Fruit fly (Drosophila melanogaster): Measurements from ENCODE around the gene Polr2H.
A peak's percentile ranks its signal among the peaks of the same experiment; 100 is the strongest.

Gene Polr2H

DNA sequence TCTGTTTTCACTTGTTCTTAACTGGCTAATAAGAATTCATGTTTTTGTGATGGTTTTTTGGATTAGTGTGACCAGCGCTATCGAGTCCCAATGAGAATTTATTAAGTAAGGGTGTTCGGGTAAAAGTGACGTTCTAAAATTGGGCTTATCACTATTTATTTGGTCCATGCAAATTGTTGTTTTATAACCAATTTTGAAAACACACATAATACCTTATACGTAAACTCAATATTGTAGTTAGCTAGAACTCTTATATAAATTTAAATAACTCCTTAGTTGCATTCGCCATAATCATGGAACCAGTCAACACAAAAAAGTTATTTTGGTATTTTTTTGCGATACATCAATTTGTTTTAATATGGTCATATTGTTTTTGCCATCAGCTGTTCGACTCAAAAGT, 49.0 kb upstream of the Polr2H start, which contains the start of the genes Als2 and CG11248 (continued):
- TF ChIP-seq Sox100B (GFP tag; optimal IDR thresholded peaks at IDR 0.05) (no peak), CG32532 (GFP tag; IDR thresholded peaks at IDR 0.05) (peak; percentile 73), Awh (GFP tag; IDR thresholded peaks at IDR 0.05) (0 out of 2 replicates have a peak, but pooled peaks have one; percentile 18), fd64A (GFP tag; optimal IDR thresholded peaks at IDR 0.05) (no peak), Adf1 (GFP tag; IDR thresholded peaks at IDR 0.05) (peak; percentile 24; the same call in 1 of the 2 replicates), TFAM (GFP tag; optimal IDR thresholded peaks at IDR 0.05) (no peak), Hr3 (GFP tag; optimal IDR thresholded peaks at IDR 0.05) (peak; percentile 76), amos (GFP tag; IDR thresholded peaks at IDR 0.05; ENCODE audit: partially characterized antibody) (no peak), sqz (GFP tag; optimal IDR thresholded peaks at IDR 0.05) (no peak), CG17186 (GFP tag; optimal IDR thresholded peaks at IDR 0.05) (peak; percentile 50), crc (GFP tag; optimal IDR thresholded peaks at IDR 0.05) (peak; percentile 12), Vsx1 (GFP tag; optimal IDR thresholded peaks at IDR 0.05) (no peak), kay (GFP tag; optimal IDR thresholded peaks at IDR 0.05) (peak; percentile 49), Neu2 (GFP tag; optimal IDR thresholded peaks at IDR 0.05; ENCODE audit: borderline replicate concordance) (no peak), scrt (GFP tag; optimal IDR thresholded peaks at IDR 0.05) (no peak), sens-2 (GFP tag; IDR thresholded peaks at IDR 0.05) (no peak), CG10654 (GFP tag; optimal IDR thresholded peaks at IDR 0.05) (peak; percentile 66), CG18011 (GFP tag; optimal IDR thresholded peaks at IDR 0.05) (no peak), repo (GFP tag; optimal IDR thresholded peaks at IDR 0.05) (peak; percentile 23), CG10431 (GFP tag; optimal IDR thresholded peaks at IDR 0.05) (no peak), CG13123 (GFP tag; optimal IDR thresholded peaks at IDR 0.05) (no peak), pb (GFP tag; optimal IDR thresholded peaks at IDR 0.05) (no peak), CG12219 (GFP tag; optimal IDR thresholded peaks at IDR 0.05) (peak; percentile 25), CG5245 (GFP tag; optimal IDR thresholded peaks at IDR 0.05) (peak; percentile 51), CG3065 (GFP tag; optimal IDR thresholded peaks at IDR 0.05) (peak; percentile 28), CG17328 (GFP tag; IDR thresholded peaks at IDR 0.05) (peak; percentile 45; the same call in 1 of the 2 replicates), CG2199 (GFP tag; IDR thresholded peaks at IDR 0.05) (0 out of 3 replicates have a peak, but pooled peaks have one; percentile 14), chinmo (GFP tag; IDR thresholded peaks at IDR 0.05; ENCODE audit: partially characterized antibody) (no peak), dimm (GFP tag; IDR thresholded peaks at IDR 0.05) (no peak), CG12391 (tag; optimal IDR thresholded peaks at IDR 0.05) (peak; percentile 88), CG13894 (tag; optimal IDR thresholded peaks at IDR 0.05) (no peak), tin (GFP tag; optimal IDR thresholded peaks at IDR 0.05) (peak; percentile 74), CG6175 (GFP tag; IDR thresholded peaks at IDR 0.05) (no peak), CG9876 (GFP tag; optimal IDR thresholded peaks at IDR 0.05) (peak; percentile 50), nerfin-1 (tag; optimal IDR thresholded peaks at IDR 0.05) (peak; percentile 68), fd96Cb (tag; optimal IDR thresholded peaks at IDR 0.05) (peak; percentile 66), vnd (GFP tag; IDR thresholded peaks at IDR 0.05; ENCODE audit: partially characterized antibody) (no peak), Fer2 (tag; optimal IDR thresholded peaks at IDR 0.05) (peak; percentile 68), Nf-YA (GFP tag; IDR thresholded peaks at IDR 0.05) (no peak), CG13624 (GFP tag; optimal IDR thresholded peaks at IDR 0.05) (peak; percentile 69), ttk (GFP tag; IDR thresholded peaks at IDR 0.05) (peak; percentile 37; the same call in 1 of the 2 replicates), sd (tag; optimal IDR thresholded peaks at IDR 0.05) (no peak), CG2116 (GFP tag; optimal IDR thresholded peaks at IDR 0.05) (peak; percentile 60), CG15479 (GFP tag; optimal IDR thresholded peaks at IDR 0.05) (no peak), chn (GFP tag; optimal IDR thresholded peaks at IDR 0.05) (peak; percentile 81), Ada2b (GFP tag; IDR thresholded peaks at IDR 0.05) (peak; percentile 62), CG42726 (GFP tag; IDR thresholded peaks at IDR 0.05; ENCODE audit: partially characterized antibody) (no peak), dm (GFP tag; optimal IDR thresholded peaks at IDR 0.05) (peak; percentile 58), CG2129 (GFP tag; IDR thresholded peaks at IDR 0.05; ENCODE audit: partially characterized antibody) (no peak), HLHmδ (GFP tag; optimal IDR thresholded peaks at IDR 0.05) (no peak), CG9797 (GFP tag; optimal IDR thresholded peaks at IDR 0.05) (peak; percentile 80)

Measured in whole organism, embryonic.